Fruit fly (Drosophila melanogaster) whole organism, prepupa: ENCODE measurements around the gene hwt.

Experiments used
- CG10631 ChIP-seq: fragments of 200-800 bp; sonication (Bioruptor generic); optimal IDR thresholded peaks from 2 replicates; lab custom pipeline; 2016; ENCODE audit warnings: missing biosample characterization, missing genetic modification characterization
- CG11294 ChIP-seq: fragments of 200-800 bp; sonication (Bioruptor generic); IDR thresholded peaks from 2 replicates; pipeline ENCODE4 v1.3.6; 2022; ENCODE audit warnings: missing biosample characterization, missing genetic modification characterization
- CG1621 ChIP-seq: fragments of 200-800 bp; sonication (Bioruptor generic); optimal IDR thresholded peaks from 3 replicates; lab custom pipeline; 2018; ENCODE audit warnings: missing biosample characterization, mild to moderate bottlenecking, missing genetic modification characterization
- CG31627 ChIP-seq: fragments of 200-800 bp; sonication (Bioruptor generic); optimal IDR thresholded peaks from 3 replicates; lab custom pipeline; 2016; ENCODE audit warnings: missing biosample characterization, missing genetic modification characterization
- CG3919 ChIP-seq: fragments of 200-800 bp; sonication (Bioruptor generic); optimal IDR thresholded peaks from 3 replicates; lab custom pipeline; 2016; ENCODE audit warnings: missing biosample characterization, missing genetic modification characterization
- CG6163 ChIP-seq: fragments of 200-800 bp; sonication (Bioruptor generic); IDR thresholded peaks from 3 replicates; pipeline ENCODE4 v1.3.6; 2022; ENCODE audit warnings: missing biosample characterization, missing genetic modification characterization
- CG6276 ChIP-seq: fragments of 200-800 bp; sonication (Bioruptor generic); optimal IDR thresholded peaks from 2 replicates; lab custom pipeline; 2017; ENCODE audit warnings: missing biosample characterization, mild to moderate bottlenecking, missing genetic modification characterization
- CG6854 ChIP-seq: fragments of 200-800 bp; sonication (Bioruptor generic); optimal IDR thresholded peaks from 2 replicates; lab custom pipeline; 2017; ENCODE audit warnings: missing biosample characterization, mild to moderate bottlenecking, missing genetic modification characterization
- CG8119 ChIP-seq: fragments of 200-800 bp; sonication (Bioruptor generic); IDR thresholded peaks from 3 replicates; pipeline ENCODE4 v1.3.6; 2022; ENCODE audit warnings: missing biosample characterization, missing genetic modification characterization
- CG9139 ChIP-seq: fragments of 200-800 bp; sonication (Bioruptor generic); optimal IDR thresholded peaks from 3 replicates; lab custom pipeline; 2017; ENCODE audit warnings: missing biosample characterization, mild to moderate bottlenecking, missing genetic modification characterization
- Eip78C ChIP-seq: fragments of 200-800 bp; sonication (Bioruptor generic); peaks from one replicate; lab custom pipeline; 2016; ENCODE audit warnings: missing biosample characterization, missing genetic modification characterization
- Ets96B ChIP-seq: fragments of 200-800 bp; optimal IDR thresholded peaks from 2 replicates; lab custom pipeline; 2019; ENCODE audit warnings: missing biosample characterization, mild to moderate bottlenecking, missing genetic modification characterization, moderate library complexity
- Hr39 ChIP-seq: fragments of 200-800 bp; sonication (Bioruptor generic); optimal IDR thresholded peaks from 2 replicates; lab custom pipeline; 2016; ENCODE audit warnings: missing biosample characterization, missing genetic modification characterization
- Hr4 ChIP-seq: fragments of 200-800 bp; sonication (Bioruptor generic); optimal IDR thresholded peaks from 3 replicates; lab custom pipeline; 2016; ENCODE audit warnings: missing biosample characterization, missing genetic modification characterization
- OdsH ChIP-seq: fragments of 200-800 bp; sonication (Bioruptor generic); optimal IDR thresholded peaks from 3 replicates; lab custom pipeline; 2016; ENCODE audit warnings: missing biosample characterization, missing genetic modification characterization
- Sox14 ChIP-seq: fragments of 200-800 bp; sonication (Bioruptor generic); optimal IDR thresholded peaks from 3 replicates; lab custom pipeline; 2016; ENCODE audit warnings: missing biosample characterization, missing genetic modification characterization
- Sox15 ChIP-seq: fragments of 200-800 bp; sonication (Bioruptor generic); optimal IDR thresholded peaks from 3 replicates; lab custom pipeline; 2016; ENCODE audit warnings: missing biosample characterization, missing genetic modification characterization
- achi ChIP-seq: fragments of 200-800 bp; sonication (Bioruptor generic); optimal IDR thresholded peaks from 3 replicates; lab custom pipeline; 2016; ENCODE audit warnings: missing biosample characterization, missing genetic modification characterization
- esn ChIP-seq: fragments of 200-800 bp; sonication (Bioruptor generic); optimal IDR thresholded peaks from 2 replicates; lab custom pipeline; 2016; ENCODE audit warnings: missing biosample characterization, mild to moderate bottlenecking, missing genetic modification characterization, moderate library complexity
- fkh ChIP-seq: fragments of 200-800 bp; sonication (Bioruptor generic); optimal IDR thresholded peaks from 3 replicates; lab custom pipeline; 2017; ENCODE audit warnings: missing biosample characterization, mild to moderate bottlenecking, missing genetic modification characterization, moderate library complexity
- spab ChIP-seq: fragments of 200-800 bp; sonication (Bioruptor generic); optimal IDR thresholded peaks from 2 replicates; lab custom pipeline; 2017; ENCODE audit warnings: missing biosample characterization, mild to moderate bottlenecking, missing genetic modification characterization, missing genetic modification reagents
- svp ChIP-seq: fragments of 200-800 bp; sonication (Bioruptor generic); peaks from one replicate; lab custom pipeline; 2016; ENCODE audit warnings: missing biosample characterization, missing genetic modification characterization

The hwt gene

dm6 chrX:12469778-12470177 lies 98.5 kb downstream of the hwt start (continued):
- TF ChIP-seq CG3919 (GFP tag; lab: Kevin White, UChicago) (peak; percentile 27), CG8119 (GFP tag; lab: Robert Waterston, UW) (peak; percentile 55; the same call in 2 of the 3 replicates)

- TF ChIP-seq Hr39 (no peak), CG11294 (no peak), Hr4 (GFP tag; lab: Kevin White, UChicago) (no peak), CG6276 (GFP tag; lab: Kevin White, UChicago) (no peak), achi (no peak), Ets96B (tag; lab: Kevin White, UChicago) (no peak)
Observed at dm6 chrX:12469172-12469571, 99.1 kb downstream of the hwt start.

- no peak for TF ChIP-seq CG3919 (GFP tag; lab: Kevin White, UChicago)
- no peak for TF ChIP-seq Sox15 (GFP tag; lab: Kevin White, UChicago)
- TF ChIP-seq CG1621, result no peak
- TF ChIP-seq CG10631, result no peak
- no peak for TF ChIP-seq fkh
- TF ChIP-seq svp, result no peak
- TF ChIP-seq CG6854 (GFP tag; lab: Kevin White, UChicago), result no peak
- TF ChIP-seq OdsH (GFP tag; lab: Kevin White, UChicago), result no peak
- TF ChIP-seq spab (GFP tag; lab: Kevin White, UChicago), result no peak
- no peak for TF ChIP-seq CG9139
- no peak for TF ChIP-seq esn (GFP tag; lab: Kevin White, UChicago)
- no peak for TF ChIP-seq Sox14 (GFP tag; lab: Kevin White, UChicago)
- TF ChIP-seq CG11294, result no peak
- no peak for TF ChIP-seq Eip78C (GFP tag; lab: Kevin White, UChicago)
- no peak for TF ChIP-seq CG6163 (GFP tag; lab: Robert Waterston, UW)
- TF ChIP-seq CG31627 (GFP tag; lab: Kevin White, UChicago), result no peak
Observed at dm6 chrX:12467241-12467597, 101.0 kb downstream of the hwt start.
